Worm (Caenorhabditis elegans) whole organism, late embryonic: ENCODE measurements around the gene try-11.

ENCODE experiments used
- F13H6.1 ChIP-seq: sonication (generic microtip); optimal IDR thresholded peaks from 2 replicates; lab custom pipeline; 2016; ENCODE audit warnings: missing genetic modification characterization, missing compliant biosample characterization
- K09A11.1 ChIP-seq: sonication (generic microtip); optimal IDR thresholded peaks from 2 replicates; lab custom pipeline; 2017; ENCODE audit warnings: antibody characterized with exemption, mild to moderate bottlenecking, missing genetic modification characterization, missing compliant biosample characterization; ENCODE audit not compliant: insufficient read depth
- ahr-1 ChIP-seq: sonication (generic microtip); optimal IDR thresholded peaks from 2 replicates; lab custom pipeline; 2016; ENCODE audit warnings: missing genetic modification characterization, missing compliant biosample characterization
- ama-1 ChIP-seq: fragments of 150-350 bp; optimal IDR thresholded peaks from 2 replicates; lab custom pipeline; 2014
- ceh-14 ChIP-seq: sonication (generic microtip); optimal IDR thresholded peaks from 2 replicates; lab custom pipeline; 2016; ENCODE audit warnings: missing genotype, missing genetic modification characterization, missing compliant biosample characterization
- ceh-19 ChIP-seq: fragments of 200-800 bp; sonication (Bioruptor generic); optimal IDR thresholded peaks from 2 replicates; lab custom pipeline; 2018; ENCODE audit warnings: mild to moderate bottlenecking, missing genetic modification characterization, missing compliant biosample characterization
- ceh-22 ChIP-seq: sonication (generic microtip); optimal IDR thresholded peaks from 2 replicates; lab custom pipeline; 2017; ENCODE audit warnings: missing biosample characterization, missing genetic modification characterization
- ceh-24 ChIP-seq: sonication (generic microtip); optimal IDR thresholded peaks from 2 replicates; lab custom pipeline; 2016; ENCODE audit warnings: mild to moderate bottlenecking, missing genetic modification characterization, missing compliant biosample characterization
- ceh-34 ChIP-seq: sonication (generic microtip); optimal IDR thresholded peaks from 2 replicates; lab custom pipeline; 2016; ENCODE audit warnings: mild to moderate bottlenecking, missing genetic modification characterization, missing compliant biosample characterization
- ceh-45 ChIP-seq: fragments of 200-800 bp; sonication (Bioruptor generic); IDR thresholded peaks from 2 replicates; pipeline ENCODE4 v1.3.6; 2022; ENCODE audit warnings: missing genetic modification reagents, missing genetic modification characterization, missing compliant biosample characterization
- ceh-6 ChIP-seq: fragments of 200-800 bp; sonication (Bioruptor generic); optimal IDR thresholded peaks from 2 replicates; lab custom pipeline; 2018; ENCODE audit warnings: mild to moderate bottlenecking, missing genetic modification characterization, missing compliant biosample characterization
- ceh-9 ChIP-seq: sonication (generic microtip); optimal IDR thresholded peaks from 2 replicates; lab custom pipeline; 2016; ENCODE audit warnings: mild to moderate bottlenecking, missing genetic modification characterization, inconsistent platforms, missing compliant biosample characterization
- dmd-4 ChIP-seq: sonication (generic microtip); optimal IDR thresholded peaks from 2 replicates; lab custom pipeline; 2016; ENCODE audit warnings: borderline replicate concordance, missing genetic modification characterization, missing compliant biosample characterization
- elt-4 ChIP-seq: sonication (generic microtip); optimal IDR thresholded peaks from 2 replicates; lab custom pipeline; 2016; ENCODE audit warnings: missing genetic modification characterization, missing compliant biosample characterization
- ets-4 ChIP-seq: sonication (generic microtip); optimal IDR thresholded peaks from 2 replicates; lab custom pipeline; 2016; ENCODE audit warnings: missing genetic modification characterization, missing compliant biosample characterization
- fkh-10 ChIP-seq: fragments of 150-350 bp; optimal IDR thresholded peaks from 2 replicates; lab custom pipeline; 2014; ENCODE audit warnings: missing biosample characterization, missing genetic modification reagents, missing genetic modification characterization
- fkh-6 ChIP-seq: sonication (generic microtip); optimal IDR thresholded peaks from 2 replicates; lab custom pipeline; 2016; ENCODE audit warnings: missing genetic modification characterization, missing compliant biosample characterization
- gmeb-2 ChIP-seq: sonication (generic microtip); optimal IDR thresholded peaks from 2 replicates; lab custom pipeline; 2016; ENCODE audit warnings: missing genetic modification characterization, inconsistent platforms, missing compliant biosample characterization
- hlh-15 ChIP-seq: sonication (generic microtip); optimal IDR thresholded peaks from 2 replicates; lab custom pipeline; 2016; ENCODE audit warnings: missing genetic modification characterization, missing compliant biosample characterization
- hlh-30 ChIP-seq: sonication (generic microtip); optimal IDR thresholded peaks from 2 replicates; lab custom pipeline; 2017; ENCODE audit warnings: antibody characterized with exemption, missing genetic modification characterization, missing compliant biosample characterization; ENCODE audit not compliant: insufficient read depth
- hlh-6 ChIP-seq: sonication (generic microtip); optimal IDR thresholded peaks from 2 replicates; lab custom pipeline; 2016; ENCODE audit warnings: missing genotype, missing genetic modification characterization, missing compliant biosample characterization
- hlh-8 ChIP-seq: sonication (generic microtip); optimal IDR thresholded peaks from 2 replicates; lab custom pipeline; 2016; ENCODE audit warnings: missing genotype, missing genetic modification characterization, missing compliant biosample characterization
- lin-11 ChIP-seq: fragments of 200-800 bp; sonication (Bioruptor generic); optimal IDR thresholded peaks from 2 replicates; lab custom pipeline; 2018; ENCODE audit warnings: mild to moderate bottlenecking, missing genetic modification characterization, missing compliant biosample characterization
- nfya-1 ChIP-seq: sonication (generic microtip); optimal IDR thresholded peaks from 2 replicates; lab custom pipeline; 2017; ENCODE audit warnings: missing genetic modification characterization, mild to moderate bottlenecking, missing compliant biosample characterization, antibody characterized with exemption, moderate library complexity
- nhr-232 ChIP-seq: sonication (generic microtip); optimal IDR thresholded peaks from 2 replicates; lab custom pipeline; 2016; ENCODE audit warnings: missing genetic modification characterization, missing compliant biosample characterization
- pag-3 ChIP-seq: sonication (generic microtip); optimal IDR thresholded peaks from 2 replicates; lab custom pipeline; 2016; ENCODE audit warnings: missing compliant biosample characterization, missing genetic modification characterization, borderline replicate concordance
- pat-9 ChIP-seq: fragments of 200-800 bp; sonication (Bioruptor generic); optimal IDR thresholded peaks from 2 replicates; lab custom pipeline; 2018; ENCODE audit warnings: mild to moderate bottlenecking, missing genetic modification characterization, moderate library complexity, missing compliant biosample characterization
- pax-1 ChIP-seq: fragments of 150-350 bp; optimal IDR thresholded peaks from 2 replicates; lab custom pipeline; 2014; ENCODE audit warnings: missing biosample characterization, missing genetic modification characterization
- pha-4 ChIP-seq: fragments of 150-350 bp; optimal IDR thresholded peaks from 2 replicates; lab custom pipeline; 2018; ENCODE audit warnings: missing biosample characterization, missing genetic modification reagents, missing genetic modification characterization
- pqm-1 ChIP-seq: sonication (generic microtip); optimal IDR thresholded peaks from 2 replicates; lab custom pipeline; 2016; ENCODE audit warnings: missing genetic modification characterization, missing compliant biosample characterization
- pros-1 ChIP-seq: fragments of 150-350 bp; optimal IDR thresholded peaks from 2 replicates; lab custom pipeline; 2014; ENCODE audit warnings: missing biosample characterization, missing genetic modification reagents, missing genetic modification characterization
- ref-2 ChIP-seq: sonication (generic microtip); optimal IDR thresholded peaks from 2 replicates; lab custom pipeline; 2016; ENCODE audit warnings: missing genetic modification characterization, missing compliant biosample characterization
- rnt-1 ChIP-seq: sonication (generic microtip); optimal IDR thresholded peaks from 2 replicates; lab custom pipeline; 2016; ENCODE audit warnings: missing genetic modification characterization, missing compliant biosample characterization
- sdc-2 ChIP-seq: sonication (generic microtip); optimal IDR thresholded peaks from 2 replicates; lab custom pipeline; 2016; ENCODE audit warnings: missing genotype, missing genetic modification characterization, missing compliant biosample characterization
- sox-2 ChIP-seq: fragments of 200-800 bp; sonication (Bioruptor generic); IDR thresholded peaks from 2 replicates; pipeline ENCODE4 v1.3.6; 2022; ENCODE audit warnings: missing genetic modification reagents, missing genetic modification characterization, missing compliant biosample characterization
- tbx-7 ChIP-seq: sonication (generic microtip); optimal IDR thresholded peaks from 2 replicates; lab custom pipeline; 2016; ENCODE audit warnings: missing genotype, missing genetic modification characterization, missing compliant biosample characterization
- ttx-3 ChIP-seq: sonication (generic microtip); optimal IDR thresholded peaks from 2 replicates; lab custom pipeline; 2016; ENCODE audit warnings: missing genetic modification reagents, missing genetic modification characterization, missing compliant biosample characterization
- unc-3 ChIP-seq, 2 experiments: fragments of 200-800 bp in 1 of 2; sonication (Bioruptor generic) in 1 of 2; sonication (generic microtip) in 1 of 2; conservative IDR thresholded peaks in 1 of 2; optimal IDR thresholded peaks in 1 of 2; 2 replicates each; pipeline versions ENCODE4 v1.3.6 to Lab custom; 2016 to 2022; ENCODE audit warnings: missing compliant biosample characterization in 2 of 2, missing genetic modification characterization in 2 of 2, missing genetic modification reagents in 1 of 2
- unc-42 ChIP-seq: sonication (generic microtip); optimal IDR thresholded peaks from 2 replicates; lab custom pipeline; 2016; ENCODE audit warnings: missing genotype, missing genetic modification characterization, missing compliant biosample characterization
- zip-5 ChIP-seq: sonication (generic microtip); optimal IDR thresholded peaks from 2 replicates; lab custom pipeline; 2016; ENCODE audit warnings: missing genetic modification characterization, missing compliant biosample characterization
- ztf-16 ChIP-seq: sonication (generic microtip); optimal IDR thresholded peaks from 2 replicates; lab custom pipeline; 2017; ENCODE audit warnings: missing genetic modification characterization, missing compliant biosample characterization

try-11 gene

ce11 chrV:7465509-7465908, 14.0 kb downstream of the try-11 start, which contains the start of gene F25E5.1 (continued):
- TF ChIP-seq rnt-1, result peak; percentile 80
- no peak for TF ChIP-seq ztf-16
- peak; percentile 27 for TF ChIP-seq dmd-4 (tag; lab: Kevin White, UChicago)
- TF ChIP-seq unc-42 (tag; lab: Kevin White, UChicago), result peak; percentile 61
- peak; percentile 50 for TF ChIP-seq hlh-30

ce11 chrV:7472815-7473214, 21.3 kb downstream of the try-11 start, which contains the start of gene str-28:
str-28 (minus strand) TSS chrV:7472915.
- TF ChIP-seq fkh-10 (GFP tag; lab: Kevin White, UChicago) (no peak), rnt-1 (no peak), ceh-19 (no peak), nfya-1 (no peak), tbx-7 (tag; lab: Kevin White, UChicago) (no peak), unc-42 (tag; lab: Kevin White, UChicago) (no peak), pqm-1 (tag; lab: Kevin White, UChicago) (no peak), ceh-24 (tag; lab: Kevin White, UChicago) (no peak), nhr-232 (no peak), ceh-45 (no peak), pax-1 (tag; lab: Kevin White, UChicago) (no peak), ama-1 (lab: Kevin White, UChicago) (no peak), elt-4 (tag; lab: Kevin White, UChicago) (no peak), sdc-2 (tag; lab: Kevin White, UChicago) (no peak), ceh-34 (tag; lab: Kevin White, UChicago) (no peak), ceh-22 (tag; lab: Kevin White, UChicago) (no peak), ref-2 (tag; lab: Kevin White, UChicago) (no peak), ets-4 (no peak), ttx-3 (no peak)
- TF ChIP-seq, all 69 proteins: peak for 0

- TF ChIP-seq hlh-8 (tag; lab: Kevin White, UChicago) (no peak), pqm-1 (tag; lab: Kevin White, UChicago) (no peak), ztf-16 (no peak), sdc-2 (tag; lab: Kevin White, UChicago) (no peak), pag-3 (no peak), ceh-24 (tag; lab: Kevin White, UChicago) (no peak), hlh-6 (no peak), pros-1 (tag; lab: Kevin White, UChicago) (no peak), fkh-6 (tag; lab: Kevin White, UChicago) (no peak), ahr-1 (tag; lab: Kevin White, UChicago) (no peak), zip-5 (tag; lab: Kevin White, UChicago) (no peak), pax-1 (tag; lab: Kevin White, UChicago) (no peak), unc-3 (GFP tag; conservative IDR thresholded peaks at IDR 0.05; lab: Robert Waterston, UW) (no peak), unc-3 (tag; optimal IDR thresholded peaks at IDR 0.05; lab: Kevin White, UChicago) (no peak), ets-4 (no peak), F13H6.1 (no peak), nhr-232 (no peak), pha-4 (tag; lab: Kevin White, UChicago) (no peak), sox-2 (GFP tag; lab: Robert Waterston, UW) (no peak), ceh-9 (tag; lab: Kevin White, UChicago) (no peak), lin-11 (tag; lab: Kevin White, UChicago) (no peak)
- TF ChIP-seq, all 69 proteins: peak for 0
Measured at ce11 chrV:7476766-7477165, 25.2 kb downstream of the try-11 start, which contains the start of gene srh-125. srh-125 (minus strand) TSS chrV:7476866.

- TF ChIP-seq ceh-6 (GFP tag; lab: Kevin White, UChicago) (no peak), unc-42 (tag; lab: Kevin White, UChicago) (no peak), pros-1 (tag; lab: Kevin White, UChicago) (no peak), ceh-34 (tag; lab: Kevin White, UChicago) (no peak), dmd-4 (tag; lab: Kevin White, UChicago) (no peak), ceh-24 (tag; lab: Kevin White, UChicago) (no peak), gmeb-2 (no peak), pat-9 (tag; lab: Kevin White, UChicago) (no peak), hlh-15 (tag; lab: Kevin White, UChicago) (no peak), fkh-10 (GFP tag; lab: Kevin White, UChicago) (no peak), rnt-1 (no peak), K09A11.1 (tag; lab: Kevin White, UChicago) (no peak), ceh-14 (tag; lab: Kevin White, UChicago) (no peak), hlh-30 (no peak)
Measured at ce11 chrV:7478404-7478803, 26.9 kb downstream of the try-11 start, which contains the start of gene str-190. str-190 (minus strand) TSS chrV:7478504.
